Worm (Caenorhabditis elegans): ENCODE data around the gene B0432.1.

B0432.1 gene

DNA sequence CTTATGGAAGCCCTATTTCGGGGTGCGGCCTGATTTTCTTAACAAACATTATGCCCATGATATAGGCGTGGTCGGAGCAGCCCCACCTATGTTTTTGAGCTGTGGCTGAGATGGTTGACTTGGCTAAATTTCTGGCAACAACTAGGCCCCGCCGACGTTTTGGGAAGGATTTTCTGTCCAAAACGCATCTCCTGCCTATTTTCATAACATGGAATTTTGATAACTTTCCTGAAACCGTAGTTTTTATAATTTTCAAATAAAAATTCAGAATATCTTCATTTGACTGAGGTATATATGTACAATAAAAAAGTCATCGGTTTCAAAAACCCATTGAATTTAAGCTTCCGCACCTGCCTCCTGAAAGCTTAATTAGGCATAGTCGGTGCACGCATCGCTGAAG is 24.0 kb downstream of the B0432.1 start:
- TF ChIP-seq B0336.3 (GFP tag; IDR thresholded peaks at IDR 0.05) (0 out of 2 replicates have a peak, but pooled peaks have one; percentile 13), hmg-1.2 (GFP tag; IDR thresholded peaks at IDR 0.05) (0 out of 2 replicates have a peak, but pooled peaks have one; percentile 2), T07F8.4 (tag; optimal IDR thresholded peaks at IDR 0.05) (no peak)

DNA sequence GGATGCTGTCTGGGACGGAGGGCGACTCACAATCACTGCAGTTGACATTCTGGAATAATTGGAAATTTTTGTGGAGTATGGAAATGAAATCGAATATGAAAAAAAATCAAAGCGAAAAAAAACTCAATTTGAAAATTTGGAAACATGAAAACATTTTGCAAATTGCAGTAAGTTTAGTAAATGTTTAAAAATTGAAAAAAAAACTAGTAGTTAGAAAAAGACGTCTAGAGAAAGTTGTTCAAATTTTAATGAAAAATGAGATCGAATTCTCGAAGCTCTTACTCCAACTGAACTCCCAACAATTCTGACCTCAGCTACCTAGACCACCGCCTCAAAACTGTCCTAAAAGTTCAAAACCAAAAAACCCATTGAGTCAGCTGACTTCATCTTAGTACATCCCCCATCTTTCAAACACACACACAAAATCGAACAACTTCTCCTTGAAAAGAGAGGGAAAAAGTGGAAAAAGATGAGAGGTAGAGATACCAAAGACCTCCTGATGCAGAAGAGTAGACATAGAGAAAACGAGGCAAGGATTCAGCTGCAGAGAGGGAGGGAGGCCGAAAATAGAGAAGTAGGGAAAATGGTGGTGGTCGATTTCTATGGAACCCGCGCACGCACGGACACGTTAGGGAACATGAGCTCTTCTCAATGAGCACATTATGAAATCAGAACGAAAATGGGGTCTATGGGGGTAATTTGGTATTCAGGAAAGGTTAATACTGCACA is 26.0 kb downstream of the B0432.1 start, which contains the start of gene K01A2.10:
Gene K01A2.10, minus strand, starts transcription at position 51 of the 729 bp plus-strand sequence.
- peak; percentile 16; the same call in 1 of the 2 replicates for TF ChIP-seq hmg-1.2 (GFP tag; IDR thresholded peaks at IDR 0.05)
- peak in 1 of 3 experiments; percentile 30 for TF ChIP-seq lin-35 (GFP tag; optimal IDR thresholded peaks at IDR 0.05)
- peak; percentile 31 for TF ChIP-seq ceh-27 (GFP tag; optimal IDR thresholded peaks at IDR 0.05)
- TF ChIP-seq sdz-38 (tag; optimal IDR thresholded peaks at IDR 0.05) = no peak
- TF ChIP-seq K12H6.12 (tag; optimal IDR thresholded peaks at IDR 0.05) = peak; percentile 37
- no peak for TF ChIP-seq snpc-1.3 (tag; optimal IDR thresholded peaks at IDR 0.05; ENCODE audit: insufficient read depth)
- TF ChIP-seq attf-5 (GFP tag; optimal IDR thresholded peaks at IDR 0.05) = peak; percentile 3

DNA sequence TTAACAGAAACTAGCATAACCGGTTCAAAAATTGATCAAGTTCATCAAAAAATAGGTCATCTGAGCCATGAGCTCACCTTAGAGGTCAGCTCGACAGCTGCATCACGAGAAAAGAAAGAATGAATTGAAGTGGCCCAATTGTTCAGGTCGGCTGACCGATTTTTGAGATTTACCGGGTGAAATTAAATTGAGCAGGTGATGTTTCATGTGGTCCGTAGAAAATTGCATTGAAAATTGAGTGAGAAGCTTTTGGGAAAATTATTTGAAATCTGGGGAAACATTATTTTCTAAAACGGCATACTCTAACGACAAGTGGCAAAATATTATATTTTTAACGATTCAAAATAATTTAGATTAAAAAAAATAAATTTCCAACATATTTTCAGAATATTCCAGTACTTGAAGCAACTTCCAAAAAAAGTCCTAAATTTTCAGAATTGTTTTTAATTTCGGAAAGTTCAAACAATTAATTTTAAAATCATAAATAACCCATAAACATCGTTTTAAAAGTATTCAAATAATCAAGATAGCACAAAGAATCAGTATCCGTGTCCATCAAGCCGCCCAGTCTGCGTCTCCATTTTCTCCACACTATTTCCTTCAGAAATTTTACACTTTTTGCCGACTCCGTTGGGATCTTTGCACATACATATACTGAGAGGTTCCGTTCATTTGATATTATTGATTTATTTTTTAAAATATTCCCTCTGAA is 28.6 kb downstream of the B0432.1 start, which contains the start of gene sgcb-1:
Gene sgcb-1, plus strand, starts transcription at position 662 of the 712 bp plus-strand sequence.
- TF ChIP-seq lin-54 (GFP tag; optimal IDR thresholded peaks at IDR 0.05) (no peak), nfya-1 (tag; optimal IDR thresholded peaks at IDR 0.05; ENCODE audit: borderline replicate concordance, insufficient read depth) (no peak), hmg-1.2 (GFP tag; IDR thresholded peaks at IDR 0.05) (peak; percentile 70), hrde-1 (tag; optimal IDR thresholded peaks at IDR 0.05; ENCODE audit: borderline replicate concordance) (no peak), rec-8 (tag; optimal IDR thresholded peaks at IDR 0.05) (no peak), K12H6.12 (tag; optimal IDR thresholded peaks at IDR 0.05) (no peak), ets-4 (GFP tag; optimal IDR thresholded peaks at IDR 0.05) (no peak), madf-6 (GFP tag; IDR thresholded peaks at IDR 0.05) (no peak)

DNA sequence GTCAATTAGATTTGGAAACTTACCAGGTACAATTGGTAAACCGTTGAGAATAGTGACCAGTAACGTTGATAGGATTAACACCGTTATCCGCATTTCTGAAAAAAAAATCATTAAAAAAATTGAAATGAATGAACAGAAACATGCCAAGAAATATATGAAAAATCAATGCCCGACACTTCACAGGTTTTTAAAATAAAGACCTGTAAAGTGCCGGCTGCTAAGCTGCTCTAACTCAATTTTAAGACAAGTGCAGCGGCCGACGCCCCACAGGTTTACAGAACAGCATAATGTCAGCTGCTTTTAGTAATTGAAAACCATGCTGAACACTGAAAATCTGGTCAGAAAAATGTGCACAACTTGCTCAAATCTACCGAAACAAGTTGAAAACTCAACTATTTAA is 35.2 kb downstream of the B0432.1 start, which contains the start of gene cbn-1:
Gene cbn-1, minus strand, starts transcription at position 101 of the 400 bp plus-strand sequence.
- TF ChIP-seq nfya-1 (tag; optimal IDR thresholded peaks at IDR 0.05; ENCODE audit: borderline replicate concordance, insufficient read depth) = no peak
- TF ChIP-seq pbrm-1 (GFP tag; IDR thresholded peaks at IDR 0.05) = no peak
- TF ChIP-seq bed-1 (GFP tag; IDR thresholded peaks at IDR 0.05) = no peak
- TF ChIP-seq ZK185.1 (tag; optimal IDR thresholded peaks at IDR 0.05; ENCODE audit: poor library complexity, severe bottlenecking) = no peak
- TF ChIP-seq F10E7.11 (tag; optimal IDR thresholded peaks at IDR 0.05) = no peak
- TF ChIP-seq nhr-90 (tag; optimal IDR thresholded peaks at IDR 0.05) = no peak
- TF ChIP-seq mcd-1 (GFP tag; IDR thresholded peaks at IDR 0.05) = no peak
- no peak for TF ChIP-seq ztf-26 (tag; optimal IDR thresholded peaks at IDR 0.05)
- TF ChIP-seq dox-1 (GFP tag; IDR thresholded peaks at IDR 0.05) = no peak
- no peak for TF ChIP-seq hmg-1.2 (GFP tag; IDR thresholded peaks at IDR 0.05)
- no peak for TF ChIP-seq B0336.3 (GFP tag; IDR thresholded peaks at IDR 0.05)
- no peak for TF ChIP-seq unc-130 (GFP tag; optimal IDR thresholded peaks at IDR 0.05)
- no peak for TF ChIP-seq mxl-1 (tag; optimal IDR thresholded peaks at IDR 0.05)
- TF ChIP-seq B0019.2 (GFP tag; conservative IDR thresholded peaks at IDR 0.05) = no peak

DNA sequence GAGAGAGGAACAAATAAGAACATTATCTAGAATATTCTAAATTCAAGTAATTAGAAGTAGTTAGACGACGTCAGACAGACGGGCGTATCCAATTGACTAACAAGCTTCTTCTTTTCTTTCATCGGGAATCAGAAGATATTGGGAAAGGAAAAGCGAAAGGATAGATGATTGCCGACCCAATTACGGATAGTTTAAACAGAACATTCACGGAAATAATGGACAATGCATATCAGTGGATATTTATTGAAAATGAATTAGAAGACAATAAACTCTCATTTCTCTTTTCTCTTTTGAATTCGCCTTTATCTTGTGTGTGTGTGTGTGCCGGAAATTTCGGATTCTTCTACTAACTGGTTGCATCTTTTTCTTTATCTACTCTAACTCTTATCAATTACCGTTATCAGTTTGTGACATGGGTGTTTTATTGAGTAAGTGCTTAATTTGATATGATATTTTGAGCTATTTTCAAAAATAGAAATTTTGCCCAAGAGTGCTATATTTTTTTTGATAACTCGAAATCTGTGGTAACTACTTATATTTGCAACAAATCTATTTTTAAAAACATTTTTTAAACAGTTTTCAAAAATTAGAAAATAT is 36.8 kb downstream of the B0432.1 start:
- TF ChIP-seq Y53G8AR.9 (GFP tag; conservative IDR thresholded peaks at IDR 0.05) (no peak), lsl-1 (GFP tag; optimal IDR thresholded peaks at IDR 0.05) (no peak)
